Worm (Caenorhabditis elegans): Measurements from ENCODE around the gene srg-2.

- TF ChIP-seq F13H6.1 (tag; optimal IDR thresholded peaks at IDR 0.05) (no peak), elt-3 (tag; optimal IDR thresholded peaks at IDR 0.05) (no peak), unc-62 (GFP tag; optimal IDR thresholded peaks at IDR 0.05) (no peak), ztf-11 (tag; optimal IDR thresholded peaks at IDR 0.05) (no peak), mdl-1 (tag; optimal IDR thresholded peaks at IDR 0.05) (no peak), lsy-2 (tag; optimal IDR thresholded peaks at IDR 0.05) (no peak)
These were observed 37.6 kb upstream of the srg-2 start for ce11 chrIII:6297599-6297998.

Measured in whole organism, L2 larva.